Worm (Caenorhabditis elegans) whole organism, early embryonic: ENCODE data around the gene Y11D7A.8.

Source experiments
- B0310.2 ChIP-seq: sonication (generic microtip); optimal IDR thresholded peaks from 2 replicates; lab custom pipeline; 2016; ENCODE audit warnings: mild to moderate bottlenecking, missing genetic modification characterization, missing compliant biosample characterization
- F13C5.2 ChIP-seq: sonication (generic microtip); optimal IDR thresholded peaks from 2 replicates; lab custom pipeline; 2017; ENCODE audit warnings: mild to moderate bottlenecking, missing genetic modification characterization, inconsistent platforms, missing compliant biosample characterization
- aly-1 ChIP-seq: sonication (generic microtip); optimal IDR thresholded peaks from 2 replicates; lab custom pipeline; 2016; ENCODE audit warnings: missing genetic modification characterization, missing compliant biosample characterization
- ama-1 ChIP-seq: fragments of 150-350 bp; optimal IDR thresholded peaks from 2 replicates; lab custom pipeline; 2014
- ceh-13 ChIP-seq: fragments of 200-800 bp; sonication (Bioruptor generic); optimal IDR thresholded peaks from 2 replicates; lab custom pipeline; 2018; ENCODE audit warnings: mild to moderate bottlenecking, missing genetic modification characterization, missing compliant biosample characterization
- ceh-36 ChIP-seq: sonication (generic microtip); optimal IDR thresholded peaks from 2 replicates; lab custom pipeline; 2016; ENCODE audit warnings: missing genetic modification characterization, inconsistent platforms, missing compliant biosample characterization
- ets-7 ChIP-seq: sonication (generic microtip); optimal IDR thresholded peaks from 2 replicates; lab custom pipeline; 2016; ENCODE audit warnings: missing genotype, missing genetic modification characterization, missing compliant biosample characterization
- flt-1 ChIP-seq: fragments of 200-800 bp; sonication (Bioruptor generic); IDR thresholded peaks from 2 replicates; pipeline ENCODE4 v1.3.6; 2022; ENCODE audit warnings: missing genetic modification characterization, missing compliant biosample characterization
- hmbx-1 ChIP-seq: sonication (generic microtip); optimal IDR thresholded peaks from 2 replicates; lab custom pipeline; 2016; ENCODE audit warnings: mild to moderate bottlenecking, missing genetic modification characterization, missing compliant biosample characterization
- hmg-4 ChIP-seq: fragments of 200-800 bp; sonication (Bioruptor generic); optimal IDR thresholded peaks from 2 replicates; lab custom pipeline; 2018; ENCODE audit warnings: mild to moderate bottlenecking, missing genetic modification characterization, missing compliant biosample characterization
- hnd-1 ChIP-seq: sonication (generic microtip); optimal IDR thresholded peaks from 2 replicates; lab custom pipeline; 2016; ENCODE audit warnings: missing genetic modification characterization, missing compliant biosample characterization
- pes-1 ChIP-seq: fragments of 200-800 bp; sonication (Bioruptor generic); IDR thresholded peaks from 2 replicates; pipeline ENCODE4 v1.3.6; 2022; ENCODE audit warnings: missing genetic modification reagents, missing genetic modification characterization, missing compliant biosample characterization
- scrt-1 ChIP-seq: fragments of 200-800 bp; sonication (Bioruptor generic); IDR thresholded peaks from 2 replicates; pipeline ENCODE4 v1.3.6; 2022; ENCODE audit warnings: missing genetic modification characterization, missing compliant biosample characterization
- sea-1 ChIP-seq: fragments of 200-800 bp; sonication (Bioruptor generic); conservative IDR thresholded peaks from 2 replicates; pipeline ENCODE4 v1.3.6; 2022; ENCODE audit warnings: missing genetic modification characterization, missing compliant biosample characterization
- tbx-11 ChIP-seq: fragments of 200-800 bp; sonication (Bioruptor generic); IDR thresholded peaks from 2 replicates; pipeline ENCODE4 v1.3.6; 2022; ENCODE audit warnings: missing genetic modification characterization, missing compliant biosample characterization
- tbx-37 ChIP-seq: fragments of 200-800 bp; sonication (Bioruptor generic); conservative IDR thresholded peaks from 2 replicates; pipeline ENCODE4 v1.3.6; 2022; ENCODE audit warnings: missing genetic modification reagents, missing genetic modification characterization, missing compliant biosample characterization
- tra-4 ChIP-seq: sonication (generic microtip); optimal IDR thresholded peaks from 2 replicates; lab custom pipeline; 2017; ENCODE audit warnings: missing genetic modification characterization, missing compliant biosample characterization

Gene Y11D7A.8

DNA sequence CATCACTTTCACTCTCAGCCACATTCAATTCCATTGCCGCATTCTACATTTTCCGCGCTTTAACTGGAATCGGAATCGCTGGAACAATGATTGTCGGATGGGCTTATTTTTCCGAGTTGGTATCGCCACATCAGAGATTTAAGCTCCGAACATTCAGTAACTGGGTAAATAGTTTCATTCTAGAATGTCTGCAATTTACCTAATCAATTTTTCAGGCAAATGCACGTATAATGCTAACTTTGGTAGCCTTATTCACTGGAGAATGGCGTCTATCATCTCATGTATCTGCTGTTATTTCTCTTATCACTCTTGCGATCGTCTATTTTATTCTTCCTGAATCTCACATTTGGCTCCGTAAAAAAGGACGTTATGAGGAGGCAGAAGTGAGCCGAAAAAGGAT lies 32.8 kb upstream of the Y11D7A.8 start:
- no peak for TF ChIP-seq ceh-13 (GFP tag; lab: Kevin White, UChicago)
- TF ChIP-seq pes-1: no peak
- no peak for TF ChIP-seq ceh-36 (tag; lab: Kevin White, UChicago)
- TF ChIP-seq B0310.2 (tag; lab: Kevin White, UChicago): no peak
- TF ChIP-seq sea-1 (GFP tag; lab: Robert Waterston, UW): no peak
- TF ChIP-seq ama-1 (lab: Kevin White, UChicago): no peak
- TF ChIP-seq hmbx-1 (tag; lab: Kevin White, UChicago): no peak
- no peak for TF ChIP-seq tbx-11 (GFP tag; lab: Robert Waterston, UW)
- TF ChIP-seq aly-1 (tag; lab: Kevin White, UChicago): no peak
- no peak for TF ChIP-seq F13C5.2

DNA sequence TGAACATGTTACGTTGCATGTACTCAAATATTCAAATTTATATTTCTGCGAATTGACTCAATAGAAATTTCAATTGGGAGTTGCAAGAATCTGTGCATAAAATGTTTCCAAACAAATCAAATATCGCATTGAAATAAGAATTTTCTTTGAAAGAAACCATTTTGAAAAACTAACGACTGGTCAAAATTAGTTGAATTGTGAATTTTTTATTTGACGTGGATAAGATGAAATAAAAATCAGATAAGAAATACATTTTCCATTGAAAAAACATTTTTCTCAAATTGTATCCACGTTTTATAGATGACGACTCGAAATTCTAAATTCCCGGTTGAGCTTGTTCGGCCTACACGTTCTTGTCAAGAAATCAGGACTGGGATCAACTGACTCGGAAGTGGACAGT lies 26.4 kb upstream of the Y11D7A.8 start, which contains the start of gene C46C2.3:
Gene C46C2.3 (plus strand): TSS at position 301 of the 400 bp plus-strand sequence.
- TF ChIP-seq tbx-11 (GFP tag; lab: Robert Waterston, UW): no peak
- no peak for TF ChIP-seq flt-1
- TF ChIP-seq tbx-37 (GFP tag; lab: Robert Waterston, UW): no peak
- no peak for TF ChIP-seq tra-4
- no peak for TF ChIP-seq hnd-1 (tag; lab: Kevin White, UChicago)
- TF ChIP-seq hmbx-1 (tag; lab: Kevin White, UChicago): no peak
- TF ChIP-seq ceh-13 (GFP tag; lab: Kevin White, UChicago): no peak
- TF ChIP-seq aly-1 (tag; lab: Kevin White, UChicago): no peak
- no peak for TF ChIP-seq pes-1
- TF ChIP-seq sea-1 (GFP tag; lab: Robert Waterston, UW): no peak
- no peak for TF ChIP-seq hmg-4 (GFP tag; lab: Kevin White, UChicago)
- no peak for TF ChIP-seq ama-1 (lab: Kevin White, UChicago)
- no peak for TF ChIP-seq ets-7 (tag; lab: Kevin White, UChicago)
- no peak for TF ChIP-seq B0310.2 (tag; lab: Kevin White, UChicago)
- no peak for TF ChIP-seq F13C5.2
- no peak for TF ChIP-seq scrt-1 (GFP tag; lab: Robert Waterston, UW)
- TF ChIP-seq ceh-36 (tag; lab: Kevin White, UChicago): no peak

- TF ChIP-seq flt-1 (no peak), aly-1 (tag; lab: Kevin White, UChicago) (no peak)
Observed at ce11 chrIV:9227650-9228049, 23.5 kb upstream of the Y11D7A.8 start.

- TF ChIP-seq scrt-1 (GFP tag; lab: Robert Waterston, UW) (no peak), F13C5.2 (no peak), pes-1 (no peak), sea-1 (GFP tag; lab: Robert Waterston, UW) (no peak), tra-4 (no peak), hmbx-1 (tag; lab: Kevin White, UChicago) (no peak), tbx-37 (GFP tag; lab: Robert Waterston, UW) (no peak), ceh-13 (GFP tag; lab: Kevin White, UChicago) (no peak), ceh-36 (tag; lab: Kevin White, UChicago) (no peak), ama-1 (lab: Kevin White, UChicago) (no peak), B0310.2 (tag; lab: Kevin White, UChicago) (no peak), aly-1 (tag; lab: Kevin White, UChicago) (no peak), hmg-4 (GFP tag; lab: Kevin White, UChicago) (no peak), hnd-1 (tag; lab: Kevin White, UChicago) (no peak), flt-1 (no peak), tbx-11 (GFP tag; lab: Robert Waterston, UW) (no peak), ets-7 (tag; lab: Kevin White, UChicago) (no peak)
Observed at ce11 chrIV:9232421-9233141, 18.6 kb upstream of the Y11D7A.8 start, which contains the start of gene Y11D7A.3. Gene Y11D7A.3 (plus strand): TSS chrIV:9233091.

DNA sequence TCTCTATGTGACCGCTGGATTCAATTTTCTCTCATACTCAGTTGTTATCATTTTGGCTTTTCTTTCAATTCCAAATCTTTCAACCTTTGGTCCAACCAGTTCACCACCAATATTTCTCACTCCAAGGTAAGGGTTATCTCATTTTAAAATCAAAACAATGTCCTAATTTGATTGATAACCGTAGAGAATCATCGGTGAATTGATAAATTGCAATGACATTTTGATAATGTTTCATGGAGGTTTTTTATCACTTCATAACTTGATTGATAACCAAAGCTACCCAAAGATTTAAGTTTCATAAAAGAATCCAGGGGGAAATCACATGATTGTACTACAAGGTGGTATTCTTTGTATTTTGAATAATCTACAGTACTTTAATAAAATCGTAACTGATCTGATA lies 12.0 kb upstream of the Y11D7A.8 start:
- TF ChIP-seq hmbx-1 (tag; lab: Kevin White, UChicago) (no peak), sea-1 (GFP tag; lab: Robert Waterston, UW) (no peak), ceh-36 (tag; lab: Kevin White, UChicago) (no peak), F13C5.2 (no peak)

ce11 chrIV:9243670-9244069 lies 7.5 kb upstream of the Y11D7A.8 start, which contains the start of gene rab-28:
Gene rab-28 (minus strand): TSS chrIV:9244012.
- TF ChIP-seq tra-4: no peak
- TF ChIP-seq aly-1 (tag; lab: Kevin White, UChicago): no peak
- no peak for TF ChIP-seq flt-1
- TF ChIP-seq ama-1 (lab: Kevin White, UChicago): no peak
- TF ChIP-seq tbx-37 (GFP tag; lab: Robert Waterston, UW): no peak
- TF ChIP-seq ets-7 (tag; lab: Kevin White, UChicago): no peak
- no peak for TF ChIP-seq ceh-13 (GFP tag; lab: Kevin White, UChicago)
- TF ChIP-seq F13C5.2: no peak
- no peak for TF ChIP-seq hmbx-1 (tag; lab: Kevin White, UChicago)
- no peak for TF ChIP-seq tbx-11 (GFP tag; lab: Robert Waterston, UW)
- TF ChIP-seq B0310.2 (tag; lab: Kevin White, UChicago): no peak
- TF ChIP-seq sea-1 (GFP tag; lab: Robert Waterston, UW): no peak

DNA sequence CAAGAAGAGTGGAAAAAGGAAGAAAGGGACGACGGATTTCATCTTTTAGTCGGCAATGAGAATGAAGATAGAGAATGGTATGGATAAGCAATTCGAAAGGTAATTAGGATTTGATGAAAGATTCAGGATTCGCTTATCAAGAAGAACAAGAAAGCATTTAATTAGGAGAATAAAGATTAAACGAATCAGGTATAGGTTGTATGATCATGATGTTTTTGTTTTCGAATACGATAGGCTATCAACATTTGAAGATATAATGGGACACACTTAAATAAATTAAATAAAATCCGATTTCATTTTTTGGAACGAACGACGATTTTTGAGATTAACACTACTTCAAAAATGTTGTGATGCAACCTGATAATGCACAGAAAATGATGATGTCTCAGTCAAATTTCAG lies 5.8 kb upstream of the Y11D7A.8 start, which contains the start of gene Y11D7A.5:
Gene Y11D7A.5 (minus strand): TSS at position 101 of the 400 bp plus-strand sequence.
- TF ChIP-seq hmbx-1 (tag; lab: Kevin White, UChicago) (no peak), tbx-37 (GFP tag; lab: Robert Waterston, UW) (no peak), tbx-11 (GFP tag; lab: Robert Waterston, UW) (no peak), aly-1 (tag; lab: Kevin White, UChicago) (no peak), hmg-4 (GFP tag; lab: Kevin White, UChicago) (no peak), flt-1 (no peak), ets-7 (tag; lab: Kevin White, UChicago) (no peak), F13C5.2 (no peak), hnd-1 (tag; lab: Kevin White, UChicago) (no peak), pes-1 (no peak), B0310.2 (tag; lab: Kevin White, UChicago) (no peak), sea-1 (GFP tag; lab: Robert Waterston, UW) (no peak), tra-4 (no peak), ceh-13 (GFP tag; lab: Kevin White, UChicago) (no peak)
